Fruit fly (Drosophila melanogaster): ENCODE data around the gene CG6462.

DNA sequence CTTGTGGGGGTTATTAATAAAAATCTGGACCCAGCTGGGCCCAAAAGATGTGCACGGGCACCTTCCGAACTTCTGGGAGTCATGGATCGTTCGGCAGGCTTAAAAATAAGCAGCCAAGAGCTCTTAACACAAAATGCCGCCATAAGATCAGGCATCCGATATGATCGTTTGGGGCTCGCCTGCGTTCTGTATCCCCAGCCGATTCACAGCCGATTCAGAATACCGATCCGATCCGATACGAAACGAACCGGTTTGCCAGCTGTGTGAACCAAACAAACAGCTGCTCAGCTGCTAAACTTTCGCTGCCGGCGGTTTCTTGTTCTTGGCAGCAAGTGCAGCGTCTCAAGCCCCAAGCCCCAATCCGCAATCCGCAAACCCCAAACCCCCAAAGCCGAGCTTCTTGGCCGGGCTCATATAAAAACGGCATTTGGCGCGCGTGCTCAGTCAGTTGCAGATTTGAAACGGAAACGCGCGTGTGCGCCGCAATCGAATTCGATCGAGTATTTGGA lies 29.0 kb downstream of the CG6462 start, which contains the start of gene CG42269:
- TF ChIP-seq ss (GFP tag; optimal IDR thresholded peaks at IDR 0.05) = no peak
- no peak for TF ChIP-seq CG6276 (GFP tag; optimal IDR thresholded peaks at IDR 0.05)
- no peak for TF ChIP-seq Ets21C (GFP tag; optimal IDR thresholded peaks at IDR 0.05)
- no peak for TF ChIP-seq Hr38 (GFP tag; optimal IDR thresholded peaks at IDR 0.05)
